Worm (Caenorhabditis elegans) whole organism, L3 larva: ENCODE measurements around the gene Y39A1A.21.

Source experiments
- R02D3.7 ChIP-seq: fragments of 150-350 bp; optimal IDR thresholded peaks from 2 replicates; lab custom pipeline; 2014; ENCODE audit warnings: missing biosample characterization, missing genetic modification characterization
- aly-2 ChIP-seq: fragments of 150-350 bp; optimal IDR thresholded peaks from 2 replicates; lab custom pipeline; 2014; ENCODE audit warnings: missing biosample characterization, missing genetic modification characterization
- ama-1 ChIP-seq: fragments of 150-350 bp; optimal IDR thresholded peaks from 2 replicates; lab custom pipeline; 2018
- ceh-16 ChIP-seq: sonication (generic microtip); optimal IDR thresholded peaks from 2 replicates; lab custom pipeline; 2017; ENCODE audit warnings: missing biosample characterization, missing genetic modification characterization
- ceh-28 ChIP-seq: fragments of 150-350 bp; optimal IDR thresholded peaks from 2 replicates; lab custom pipeline; 2014; ENCODE audit warnings: missing biosample characterization, missing genetic modification reagents, missing genetic modification characterization
- ceh-9 ChIP-seq: sonication (generic microtip); optimal IDR thresholded peaks from 2 replicates; lab custom pipeline; 2018; ENCODE audit warnings: missing biosample characterization, missing genetic modification characterization
- egl-27 ChIP-seq: sonication (generic microtip); optimal IDR thresholded peaks from 4 replicates; lab custom pipeline; 2017; ENCODE audit warnings: missing biosample characterization, missing genetic modification reagents, missing genetic modification characterization
- elt-2 ChIP-seq: sonication (generic microtip); optimal IDR thresholded peaks from 2 replicates; lab custom pipeline; 2016; ENCODE audit warnings: missing genetic modification reagents, mild to moderate bottlenecking, missing genetic modification characterization, missing compliant biosample characterization
- eor-1 ChIP-seq, 2 experiments: fragments of 150-350 bp; optimal IDR thresholded peaks; 2 replicates each; lab custom pipeline; 2014 to 2018; ENCODE audit warnings: missing biosample characterization in 2 of 2, missing genetic modification characterization in 2 of 2
- fkh-2 ChIP-seq: fragments of 150-350 bp; optimal IDR thresholded peaks from 2 replicates; lab custom pipeline; 2014; ENCODE audit warnings: missing biosample characterization, missing genetic modification reagents, missing genetic modification characterization
- fos-1 ChIP-seq: fragments of 150-350 bp; optimal IDR thresholded peaks from 2 replicates; lab custom pipeline; 2014; ENCODE audit warnings: missing biosample characterization, missing genetic modification characterization
- hmg-11 ChIP-seq: sonication (generic microtip); optimal IDR thresholded peaks from 2 replicates; lab custom pipeline; 2016; ENCODE audit warnings: missing genetic modification characterization, missing compliant biosample characterization
- jun-1 ChIP-seq: fragments of 150-350 bp; optimal IDR thresholded peaks from 2 replicates; lab custom pipeline; 2014; ENCODE audit warnings: missing biosample characterization, missing genetic modification reagents, missing genetic modification characterization
- lin-15B ChIP-seq: fragments of 150-350 bp; optimal IDR thresholded peaks from 2 replicates; lab custom pipeline; 2014; ENCODE audit warnings: missing biosample characterization, missing genetic modification characterization
- lsy-12 ChIP-seq: sonication (generic microtip); optimal IDR thresholded peaks from 2 replicates; lab custom pipeline; 2016; ENCODE audit warnings: mild to moderate bottlenecking, missing genetic modification characterization, missing compliant biosample characterization
- mdl-1 ChIP-seq: fragments of 150-350 bp; optimal IDR thresholded peaks from 2 replicates; lab custom pipeline; 2014; ENCODE audit warnings: missing biosample characterization, missing genetic modification characterization
- mml-1 ChIP-seq: fragments of 150-350 bp; sonication (generic microtip); optimal IDR thresholded peaks from 3 replicates; lab custom pipeline; 2014; ENCODE audit warnings: missing biosample characterization, missing genetic modification characterization
- nfya-1 ChIP-seq: sonication (generic microtip); optimal IDR thresholded peaks from 2 replicates; lab custom pipeline; 2017; ENCODE audit warnings: missing genetic modification characterization, mild to moderate bottlenecking, missing compliant biosample characterization, antibody characterized with exemption, moderate library complexity; ENCODE audit not compliant: insufficient read depth
- nhr-11 ChIP-seq: fragments of 150-350 bp; optimal IDR thresholded peaks from 2 replicates; lab custom pipeline; 2014; ENCODE audit warnings: missing biosample characterization, missing genetic modification characterization
- nhr-12 ChIP-seq: fragments of 150-350 bp; optimal IDR thresholded peaks from 2 replicates; lab custom pipeline; 2014; ENCODE audit warnings: missing biosample characterization, missing genetic modification characterization
- nhr-23 ChIP-seq: fragments of 150-350 bp; optimal IDR thresholded peaks from 2 replicates; lab custom pipeline; 2014; ENCODE audit warnings: missing biosample characterization, missing genetic modification reagents, missing genetic modification characterization
- nhr-237 ChIP-seq: fragments of 150-350 bp; optimal IDR thresholded peaks from 2 replicates; lab custom pipeline; 2014; ENCODE audit warnings: missing biosample characterization, missing genetic modification characterization
- nhr-25 ChIP-seq: sonication (generic microtip); optimal IDR thresholded peaks from 2 replicates; lab custom pipeline; 2017; ENCODE audit warnings: missing biosample characterization, missing genetic modification characterization
- nhr-28 ChIP-seq: fragments of 150-350 bp; optimal IDR thresholded peaks from 2 replicates; lab custom pipeline; 2014; ENCODE audit warnings: missing biosample characterization, missing genetic modification characterization
- nhr-43 ChIP-seq: sonication (generic microtip); optimal IDR thresholded peaks from 2 replicates; lab custom pipeline; 2016; ENCODE audit warnings: mild to moderate bottlenecking, missing genetic modification characterization, missing compliant biosample characterization; ENCODE audit not compliant: poor library complexity, severe bottlenecking
- nhr-67 ChIP-seq: fragments of 150-350 bp; optimal IDR thresholded peaks from 2 replicates; lab custom pipeline; 2014; ENCODE audit warnings: missing biosample characterization, missing genetic modification characterization
- pqm-1 ChIP-seq: fragments of 150-350 bp; optimal IDR thresholded peaks from 2 replicates; lab custom pipeline; 2017; ENCODE audit warnings: missing biosample characterization, missing genetic modification characterization, inconsistent platforms
- sea-2 ChIP-seq: fragments of 150-350 bp; sonication (generic microtip); optimal IDR thresholded peaks from 4 replicates; lab custom pipeline; 2014; ENCODE audit warnings: missing biosample characterization, missing genetic modification reagents, missing genetic modification characterization
- tbx-2 ChIP-seq: sonication (generic microtip); optimal IDR thresholded peaks from 2 replicates; lab custom pipeline; 2016; ENCODE audit warnings: mild to moderate bottlenecking, missing genetic modification characterization, missing compliant biosample characterization
- unc-39 ChIP-seq: sonication (generic microtip); optimal IDR thresholded peaks from 4 replicates; lab custom pipeline; 2017; ENCODE audit warnings: missing biosample characterization, missing genetic modification characterization
- zag-1 ChIP-seq: fragments of 150-350 bp; optimal IDR thresholded peaks from 2 replicates; lab custom pipeline; 2014; ENCODE audit warnings: missing biosample characterization, missing genetic modification characterization
- ztf-11 ChIP-seq: fragments of 150-350 bp; optimal IDR thresholded peaks from 2 replicates; lab custom pipeline; 2014; ENCODE audit warnings: missing biosample characterization, missing genetic modification characterization
- ztf-4 ChIP-seq: fragments of 150-350 bp; optimal IDR thresholded peaks from 2 replicates; lab custom pipeline; 2014; ENCODE audit warnings: missing biosample characterization, missing genetic modification characterization

Gene Y39A1A.21

ce11 chrIII:10702805-10703204, 4.0 kb downstream of the Y39A1A.21 start:
- TF ChIP-seq hmg-11 (tag; lab: Kevin White, UChicago): no peak
- peak; percentile 86 for TF ChIP-seq nfya-1 (tag; lab: Kevin White, UChicago)

- TF ChIP-seq fkh-2: no peak
- no peak for TF ChIP-seq nhr-25 (tag; lab: Kevin White, UChicago)
- TF ChIP-seq aly-2 (tag; lab: Kevin White, UChicago): no peak
- no peak for TF ChIP-seq unc-39 (tag; lab: Kevin White, UChicago)
- TF ChIP-seq nhr-67: no peak
- TF ChIP-seq nhr-237: no peak
- TF ChIP-seq nhr-12 (tag; lab: Kevin White, UChicago): no peak
- TF ChIP-seq fos-1 (tag; lab: Kevin White, UChicago): no peak
- TF ChIP-seq nhr-11 (tag; lab: Kevin White, UChicago): no peak
- no peak for TF ChIP-seq ztf-4
- TF ChIP-seq egl-27 (tag; lab: Kevin White, UChicago): no peak
- no peak for TF ChIP-seq eor-1 (tag; optimal IDR thresholded peaks at IDR 0.05; lab: Kevin White, UChicago)
- TF ChIP-seq zag-1 (tag; lab: Kevin White, UChicago): no peak
- no peak for TF ChIP-seq R02D3.7
- no peak for TF ChIP-seq jun-1 (tag; lab: Kevin White, UChicago)
- TF ChIP-seq nhr-28 (tag; lab: Kevin White, UChicago): no peak
- no peak for TF ChIP-seq sea-2 (GFP tag; lab: Kevin White, UChicago)
- no peak for TF ChIP-seq nfya-1 (tag; lab: Kevin White, UChicago)
- no peak for TF ChIP-seq ceh-28 (tag; lab: Kevin White, UChicago)
These were observed 6.4 kb downstream of the Y39A1A.21 start, which contains the start of gene Y39A1A.20 for ce11 chrIII:10700460-10700859. Gene Y39A1A.20, minus strand, starts transcription at chrIII:10700560.

ce11 chrIII:10694294-10694693, 12.5 kb downstream of the Y39A1A.21 start, which contains the start of the genes Y39A1A.18 and fmo-3:
Gene Y39A1A.18, minus strand, starts transcription at chrIII:10694485.
Gene fmo-3, plus strand, starts transcription at chrIII:10694681.
- TF ChIP-seq ceh-16 (tag; lab: Kevin White, UChicago) (no peak), ceh-9 (tag; lab: Kevin White, UChicago) (no peak), nhr-43 (tag; lab: Kevin White, UChicago) (no peak), mml-1 (no peak), lsy-12 (no peak), unc-39 (tag; lab: Kevin White, UChicago) (no peak), nhr-11 (tag; lab: Kevin White, UChicago) (no peak), nhr-237 (no peak), mdl-1 (tag; lab: Kevin White, UChicago) (no peak), pqm-1 (tag; lab: Kevin White, UChicago) (no peak), fkh-2 (no peak), lin-15B (tag; lab: Kevin White, UChicago) (no peak), egl-27 (tag; lab: Kevin White, UChicago) (no peak)

ce11 chrIII:10691019-10691418, 15.8 kb downstream of the Y39A1A.21 start, which contains the start of gene Y39A1A.17:
Gene Y39A1A.17, minus strand, starts transcription at chrIII:10691119.
- TF ChIP-seq nhr-23: no peak
- no peak for TF ChIP-seq egl-27 (tag; lab: Kevin White, UChicago)
- no peak for TF ChIP-seq mml-1
- no peak for TF ChIP-seq elt-2 (tag; lab: Kevin White, UChicago)
- TF ChIP-seq nhr-11 (tag; lab: Kevin White, UChicago): no peak
- no peak for TF ChIP-seq hmg-11 (tag; lab: Kevin White, UChicago)
- no peak for TF ChIP-seq ztf-11 (tag; lab: Kevin White, UChicago)
- no peak for TF ChIP-seq ama-1

- TF ChIP-seq pqm-1 (tag; lab: Kevin White, UChicago) (no peak), nhr-28 (tag; lab: Kevin White, UChicago) (no peak), eor-1 (tag; optimal IDR thresholded peaks at IDR 0.05; lab: Kevin White, UChicago) (no peak), egl-27 (tag; lab: Kevin White, UChicago) (no peak), tbx-2 (tag; lab: Kevin White, UChicago) (no peak), sea-2 (GFP tag; lab: Kevin White, UChicago) (no peak), ztf-4 (no peak)
- TF ChIP-seq, all 47 proteins: peak for 0
These were observed 17.8 kb downstream of the Y39A1A.21 start, which contains the start of gene Y39A1A.31 for ce11 chrIII:10689057-10689456. Gene Y39A1A.31, minus strand, starts transcription at chrIII:10689157.
